Worm (Caenorhabditis elegans): Measurements from ENCODE around the gene F17C11.11.

DNA sequence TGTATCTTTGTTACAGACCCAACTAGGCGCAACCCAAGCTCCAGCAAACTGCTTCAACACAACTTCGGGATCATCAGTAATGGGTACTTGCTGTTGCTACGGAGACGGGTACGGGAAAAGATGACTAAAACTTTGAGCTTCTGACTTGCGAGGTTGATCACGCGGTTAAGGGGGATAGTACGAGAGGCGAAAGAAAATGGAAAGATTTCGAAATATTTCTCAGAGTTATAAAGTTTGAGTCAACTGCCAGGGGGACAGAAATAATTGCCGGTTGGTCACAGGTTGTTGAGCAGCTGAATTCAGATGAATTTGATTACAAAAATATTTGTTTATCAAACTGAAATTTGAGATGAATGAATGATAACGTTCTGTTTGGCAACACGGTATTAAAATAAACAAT, 13.0 kb downstream of the F17C11.11 start:
- TF ChIP-seq tab-1 (GFP tag; IDR thresholded peaks at IDR 0.05) (no peak), klf-2 (GFP tag; conservative IDR thresholded peaks at IDR 0.05) (no peak), flt-1 (GFP tag; IDR thresholded peaks at IDR 0.05) (no peak), cog-1 (tag; optimal IDR thresholded peaks at IDR 0.05) (no peak), ztf-23 (GFP tag; IDR thresholded peaks at IDR 0.05) (no peak), med-1 (GFP tag; optimal IDR thresholded peaks at IDR 0.05; ENCODE audit: insufficient read depth) (no peak), T22C8.4 (GFP tag; IDR thresholded peaks at IDR 0.05) (no peak), ztf-29 (GFP tag; IDR thresholded peaks at IDR 0.05) (no peak), ref-1 (GFP tag; conservative IDR thresholded peaks at IDR 0.05) (no peak)

Data from whole organism, midembryonic.